Fruit fly (Drosophila melanogaster): Measurements from ENCODE around the gene Nedd8.

dm6 chr2L:18981484-18981883 is 29.8 kb upstream of the Nedd8 start:
- TF ChIP-seq CG11085 (GFP tag; IDR thresholded peaks at IDR 0.05) (no peak), bigmax (GFP tag; optimal IDR thresholded peaks at IDR 0.05) (no peak), CG7357 (GFP tag; IDR thresholded peaks at IDR 0.05) (no peak), CG6854 (GFP tag; optimal IDR thresholded peaks at IDR 0.05) (no peak), CG14050 (GFP tag; IDR thresholded peaks at IDR 0.05) (no peak), usp (GFP tag; optimal IDR thresholded peaks at IDR 0.05) (no peak), gt (GFP tag; IDR thresholded peaks at IDR 0.05) (no peak)

Data from whole organism, embryonic.